Worm (Caenorhabditis elegans) whole organism, mixed stage, embryonic: ENCODE results near the gene sra-31.

Experiments
- blmp-1 ChIP-seq: fragments of 150-350 bp; optimal IDR thresholded peaks from 2 replicates; lab custom pipeline; 2014; ENCODE audit warnings: missing biosample characterization, missing genetic modification characterization
- ces-1 ChIP-seq: fragments of 150-350 bp; optimal IDR thresholded peaks from 2 replicates; lab custom pipeline; 2014; ENCODE audit warnings: missing biosample characterization, missing genetic modification reagents, missing genetic modification characterization
- cnd-1 ChIP-seq: fragments of 200-800 bp; sonication (Bioruptor generic); optimal IDR thresholded peaks from 2 replicates; lab custom pipeline; 2018; ENCODE audit warnings: mild to moderate bottlenecking, missing genetic modification characterization, missing compliant biosample characterization
- drap-1 ChIP-seq: fragments of 200-800 bp; sonication (Bioruptor generic); optimal IDR thresholded peaks from 3 replicates; lab custom pipeline; 2018; ENCODE audit warnings: mild to moderate bottlenecking, missing genetic modification characterization, missing compliant biosample characterization
- elt-3 ChIP-seq: fragments of 150-350 bp; optimal IDR thresholded peaks from 2 replicates; lab custom pipeline; 2014; ENCODE audit warnings: missing biosample characterization, missing genetic modification characterization
- unc-39 ChIP-seq: fragments of 150-350 bp; optimal IDR thresholded peaks from 2 replicates; lab custom pipeline; 2014; ENCODE audit warnings: missing biosample characterization, missing genetic modification characterization
- unc-62 ChIP-seq: fragments of 150-350 bp; optimal IDR thresholded peaks from 2 replicates; lab custom pipeline; 2014; ENCODE audit warnings: missing biosample characterization, missing genetic modification reagents, missing genetic modification characterization

DNA sequence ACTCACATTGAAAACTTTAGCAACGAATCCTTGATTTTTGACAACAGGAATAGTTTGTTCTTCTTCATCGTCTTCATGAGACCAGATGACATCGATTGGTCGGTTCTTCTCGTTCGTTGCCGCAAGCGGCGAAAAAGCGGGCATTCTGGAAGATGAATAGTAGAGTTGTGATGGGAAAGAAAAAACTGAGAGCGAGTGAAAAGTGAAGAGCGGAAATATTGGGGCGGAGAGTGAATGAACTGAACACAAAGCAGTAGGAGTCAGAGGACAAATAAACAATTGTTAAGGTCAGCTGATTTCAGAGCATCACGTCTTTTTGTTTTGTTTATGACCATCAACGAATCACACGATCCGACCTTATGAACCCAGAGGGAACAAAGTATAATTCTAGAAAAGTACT, 17.0 kb downstream of the sra-31 start, which contains the start of gene F18C5.10:
- TF ChIP-seq unc-62 (no peak), elt-3 (no peak), drap-1 (no peak), cnd-1 (no peak), blmp-1 (tag; lab: Kevin White, UChicago) (no peak), ces-1 (no peak), unc-39 (tag; lab: Kevin White, UChicago) (no peak)
